Worm (Caenorhabditis elegans) whole organism, dauer: ENCODE measurements around the gene tap-1.

Source experiments
- unc-62 ChIP-seq: sonication (generic microtip); optimal IDR thresholded peaks from 2 replicates; lab custom pipeline; 2017; ENCODE audit warnings: missing biosample characterization, missing genetic modification reagents, missing genetic modification characterization

The tap-1 gene

ce11 chrX:14589051-14589736 is at the start of gene tap-1, which contains the start of gene C44H4.4:
tap-1 (plus strand) TSS chrX:14589624.
C44H4.4 (minus strand) TSS chrX:14589101.
- no peak for TF ChIP-seq unc-62

- TF ChIP-seq unc-62, result no peak
Measured at ce11 chrX:14541992-14542391, 47.4 kb upstream of the tap-1 start, which contains the start of gene fbxa-81. fbxa-81 (minus strand) TSS chrX:14542092.

DNA sequence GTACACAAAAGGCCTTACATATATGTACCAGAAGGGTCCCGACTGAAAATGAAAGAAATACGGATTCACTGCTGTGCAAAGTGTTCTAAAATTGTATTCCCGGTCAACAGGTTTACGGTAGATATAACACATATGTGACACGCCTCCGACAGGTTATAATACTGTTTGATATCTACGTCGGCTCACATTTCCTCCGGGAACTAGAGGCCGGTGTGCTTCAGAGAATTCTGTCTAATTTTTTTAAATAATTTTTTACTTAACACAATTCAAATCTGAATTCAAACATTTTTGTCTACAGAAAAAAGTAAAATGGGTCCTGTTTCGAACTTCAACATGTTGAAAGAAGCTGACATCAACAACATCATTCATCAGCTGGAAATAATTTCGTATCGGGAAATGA is 46.2 kb upstream of the tap-1 start, which contains the start of gene T24C2.3:
T24C2.3 (plus strand) TSS at position 301 of the 400 bp plus-strand sequence.
- TF ChIP-seq unc-62, result no peak

ce11 chrX:14545543-14545942 is 43.9 kb upstream of the tap-1 start, which contains the start of gene enri-2:
enri-2 (plus strand) TSS chrX:14545843.
- no peak for TF ChIP-seq unc-62

- no peak for TF ChIP-seq unc-62
Measured at ce11 chrX:14549709-14550199, 39.7 kb upstream of the tap-1 start, which contains the start of gene ram-5. ram-5 (plus strand) TSS chrX:14550149.

ce11 chrX:14556403-14556802 is 33.0 kb upstream of the tap-1 start:
- no peak for TF ChIP-seq unc-62

DNA sequence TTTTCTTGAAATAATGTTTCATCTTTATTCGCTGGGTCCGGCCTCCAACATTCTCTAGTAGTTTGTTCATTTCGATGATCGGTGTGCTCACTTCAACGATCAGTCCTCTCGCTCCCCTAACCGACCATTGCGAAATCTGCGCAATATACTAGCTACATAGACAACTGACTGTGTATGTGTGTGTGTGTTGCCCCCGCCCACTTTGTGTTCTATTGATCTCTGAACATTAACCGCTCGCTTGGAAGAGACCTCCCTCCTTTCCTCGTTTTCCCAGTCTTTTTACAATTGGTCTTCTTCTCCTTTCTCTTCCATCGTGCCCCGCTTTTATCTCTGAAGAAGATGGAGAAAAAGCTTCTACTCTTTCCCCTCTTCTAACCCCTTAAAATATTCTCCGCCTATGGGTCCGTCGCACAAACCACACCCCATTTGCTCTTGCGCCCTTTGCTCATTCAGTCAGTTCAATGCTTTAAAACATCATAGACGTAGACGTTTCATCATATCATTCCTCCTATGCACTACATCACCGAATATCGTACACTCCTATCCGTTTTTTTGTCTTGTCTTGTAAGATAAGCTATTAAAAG is 32.0 kb upstream of the tap-1 start:
- no peak for TF ChIP-seq unc-62

- no peak for TF ChIP-seq unc-62
Measured at ce11 chrX:14557936-14558554, 31.4 kb upstream of the tap-1 start, which contains the start of gene nhr-3. nhr-3 (plus strand) TSS chrX:14558504.

- no peak for TF ChIP-seq unc-62
Measured at ce11 chrX:14559084-14559483, 30.3 kb upstream of the tap-1 start.

DNA sequence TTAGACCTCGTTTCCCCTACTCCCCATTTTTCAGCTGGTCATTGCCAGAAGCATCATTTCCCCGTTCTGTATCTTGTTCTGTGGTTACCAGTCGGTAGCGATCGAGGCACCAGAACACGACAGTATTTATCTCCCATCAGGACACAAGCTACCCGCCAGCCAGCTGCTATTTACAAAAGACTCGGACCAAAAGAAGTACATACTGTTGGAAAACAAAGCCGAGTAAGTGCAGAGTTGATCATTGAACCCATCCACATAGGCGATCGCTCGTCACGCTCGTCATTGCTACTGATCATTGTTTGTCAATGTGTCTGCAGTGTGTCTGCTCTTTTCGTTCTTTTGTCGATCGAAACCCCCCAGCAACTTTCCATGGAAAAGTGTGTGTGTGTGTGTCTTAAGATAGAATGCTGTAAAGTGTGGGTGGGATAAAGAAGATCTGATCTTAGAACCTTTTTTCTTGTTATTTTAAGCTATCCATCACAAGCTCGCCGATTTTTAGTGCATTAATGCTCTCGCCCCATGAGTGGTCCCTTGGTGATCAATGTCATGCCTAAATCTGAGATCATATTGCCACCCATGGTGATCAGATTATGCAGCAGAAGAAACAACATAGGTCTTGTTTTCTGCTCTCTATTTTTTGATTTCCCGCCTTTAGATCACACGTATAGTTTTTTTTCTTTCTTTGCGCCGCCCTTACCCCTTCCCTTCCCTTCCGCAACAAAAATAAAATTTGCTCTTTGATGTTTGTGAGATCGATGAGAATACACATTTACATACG is 29.7 kb upstream of the tap-1 start:
- no peak for TF ChIP-seq unc-62

DNA sequence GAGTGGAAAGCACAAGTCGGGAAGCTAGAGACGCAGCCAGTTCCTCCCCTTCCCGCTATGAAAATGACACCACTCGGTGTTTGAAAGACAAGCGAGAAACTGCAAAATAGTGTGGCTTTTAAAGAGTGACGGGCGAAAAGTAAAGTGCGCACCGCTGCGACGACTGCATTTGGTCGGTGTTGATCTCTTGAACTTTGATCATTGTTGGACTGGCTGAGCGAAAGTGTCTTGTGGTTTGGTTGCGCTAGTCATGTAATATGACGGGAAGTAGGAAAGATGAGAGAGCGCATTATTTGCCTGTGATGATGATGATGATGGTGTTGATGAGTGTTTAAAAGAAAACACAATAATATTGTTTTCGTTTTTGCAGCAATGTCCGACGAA is 29.1 kb upstream of the tap-1 start:
- TF ChIP-seq unc-62, result peak; percentile 47

DNA sequence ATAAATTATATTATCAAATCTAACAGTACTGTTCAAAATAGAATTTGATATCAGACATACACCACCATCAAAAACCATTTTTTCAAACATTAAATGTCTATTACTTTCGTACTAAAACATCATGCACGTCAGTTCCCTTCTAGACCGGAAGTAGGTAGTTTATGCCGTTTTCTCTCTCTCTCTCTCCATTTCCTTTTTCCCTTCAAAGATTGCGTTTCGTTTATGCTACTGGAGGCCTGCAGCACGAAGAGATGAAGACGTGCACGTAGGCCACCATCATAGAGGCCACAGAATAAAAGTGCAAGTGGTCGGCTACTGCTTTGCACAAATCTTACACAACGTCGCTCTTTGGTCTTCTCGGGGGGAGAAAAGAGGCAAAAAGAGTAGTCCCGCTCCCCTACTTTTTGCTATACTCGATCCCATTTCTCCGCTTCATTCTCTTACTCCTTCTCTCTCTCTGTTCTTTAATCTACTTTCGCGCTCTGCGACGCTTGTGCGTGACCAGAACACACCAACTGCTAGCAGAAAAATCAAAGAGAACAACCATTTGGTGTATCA is 27.9 kb upstream of the tap-1 start:
- TF ChIP-seq unc-62, result no peak

- TF ChIP-seq unc-62, result no peak
Measured at ce11 chrX:14562286-14563086, 26.9 kb upstream of the tap-1 start.

DNA sequence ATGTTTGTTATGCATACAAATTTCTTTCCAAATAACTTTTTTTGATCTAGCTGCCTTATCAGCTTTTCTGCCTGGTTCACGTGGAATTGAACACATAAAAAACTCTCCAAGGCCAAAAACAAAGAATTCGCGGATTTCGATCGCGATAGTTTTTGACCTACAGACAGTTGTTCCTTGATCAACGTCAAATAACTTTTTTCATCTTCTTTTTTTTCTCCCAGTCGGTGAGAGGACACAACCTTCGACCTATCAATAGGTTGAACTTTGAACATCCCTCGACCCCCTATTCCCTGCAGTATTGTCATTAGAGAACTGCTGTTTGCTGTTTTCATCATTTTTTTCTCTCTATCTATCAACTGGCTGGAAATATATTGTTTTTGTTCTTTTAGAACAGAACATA is 25.6 kb upstream of the tap-1 start:
- TF ChIP-seq unc-62, result no peak

- TF ChIP-seq unc-62, result no peak
Measured at ce11 chrX:14565245-14565644, 24.2 kb upstream of the tap-1 start.
